Worm (Caenorhabditis elegans) whole organism, L4/young adult: ENCODE results near the gene srd-27.
"Not testable (repeated sequence)": the region's sequence is repeated elsewhere in the genome, so short reads cannot be mapped to it uniquely, and the experiment has no call there.

Experiments used
- dao-5 ChIP-seq: sonication (generic microtip); optimal IDR thresholded peaks from 2 replicates; lab custom pipeline; 2016; ENCODE audit warnings: missing genotype, missing genetic modification characterization, moderate library complexity, missing compliant biosample characterization
- him-1 ChIP-seq: sonication (generic microtip); optimal IDR thresholded peaks from 2 replicates; lab custom pipeline; 2016; ENCODE audit warnings: missing genotype, missing genetic modification reagents, missing genetic modification characterization, missing compliant biosample characterization

DNA sequence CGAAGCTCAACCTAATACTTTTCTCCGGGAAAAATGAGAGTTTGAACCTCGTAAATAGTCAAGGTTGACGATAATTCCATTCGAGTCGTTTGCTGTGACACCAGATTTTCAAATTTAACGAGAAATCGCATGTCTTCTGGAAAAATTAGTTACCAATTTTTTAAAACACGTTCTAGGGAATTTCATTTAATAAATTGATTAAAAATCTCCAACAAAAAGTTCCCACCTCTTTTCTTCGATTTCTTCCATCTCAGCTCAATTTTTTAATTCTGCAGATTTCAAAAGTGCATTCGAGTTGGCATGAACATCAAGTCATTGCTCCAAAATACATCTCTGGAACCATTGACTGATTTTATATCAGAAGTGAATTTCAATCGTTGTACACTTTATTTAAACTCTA lies 8.8 kb downstream of the srd-27 start, which contains the start of gene nhr-282:
- not testable (repeated sequence) for TF ChIP-seq him-1, dao-5 (tag; lab: Kevin White, UChicago)
